Worm (Caenorhabditis elegans) whole organism, mixed stage, embryonic: ENCODE results near the gene tmem-231.

Experiments
- flh-1 ChIP-seq: fragments of 200-800 bp; sonication (Bioruptor generic); optimal IDR thresholded peaks from 2 replicates; lab custom pipeline; 2018; ENCODE audit warnings: mild to moderate bottlenecking, missing genetic modification characterization, moderate library complexity, missing compliant biosample characterization
- mls-2 ChIP-seq: sonication (generic microtip); optimal IDR thresholded peaks from 2 replicates; lab custom pipeline; 2016; ENCODE audit warnings: mild to moderate bottlenecking, missing genetic modification characterization, moderate library complexity, missing compliant biosample characterization
- nhr-12 ChIP-seq: fragments of 150-350 bp; optimal IDR thresholded peaks from 2 replicates; lab custom pipeline; 2014; ENCODE audit warnings: missing biosample characterization, missing genetic modification characterization
- snpc-4 ChIP-seq: fragments of 150-350 bp; optimal IDR thresholded peaks from 2 replicates; lab custom pipeline; 2014; ENCODE audit warnings: missing biosample characterization, missing genetic modification characterization
- unc-62 ChIP-seq: fragments of 150-350 bp; optimal IDR thresholded peaks from 2 replicates; lab custom pipeline; 2014; ENCODE audit warnings: missing biosample characterization, missing genetic modification reagents, missing genetic modification characterization

ce11 chrIV:8379278-8379677 is 47.3 kb upstream of the tmem-231 start, which contains the start of gene nap-1:
- TF ChIP-seq nhr-12 (tag; lab: Kevin White, UChicago) (no peak), mls-2 (tag; lab: Kevin White, UChicago) (no peak), flh-1 (GFP tag; lab: Kevin White, UChicago) (no peak), snpc-4 (no peak), unc-62 (GFP tag; lab: Kevin White, UChicago) (no peak)
